Fruit fly (Drosophila melanogaster) whole organism: ENCODE results near the gene Nf1.

ENCODE experiments used
- CG8478 ChIP-seq: fragments of >200 bp; optimal IDR thresholded peaks from 2 replicates; lab custom pipeline; 2018; ENCODE audit warnings: inconsistent platforms
- Dll ChIP-seq: fragments of >200 bp; optimal IDR thresholded peaks from 2 replicates; lab custom pipeline; 2017
- EcR ChIP-seq, 2 experiments: fragments of >200 bp; optimal IDR thresholded peaks; 2 replicates each; lab custom pipeline; 2017; ENCODE audit warnings: missing biosample characterization in 2 of 2, missing genetic modification characterization in 2 of 2, missing genetic modification reagents in 2 of 2
- pan ChIP-seq: fragments of >200 bp; optimal IDR thresholded peaks from 2 replicates; lab custom pipeline; 2017
- psq ChIP-seq: fragments of >200 bp; optimal IDR thresholded peaks from 2 replicates; lab custom pipeline; 2017
- usp ChIP-seq: fragments of >200 bp; optimal IDR thresholded peaks from 2 replicates; lab custom pipeline; 2017; ENCODE audit warnings: missing biosample characterization, missing genetic modification characterization, mixed read lengths

DNA sequence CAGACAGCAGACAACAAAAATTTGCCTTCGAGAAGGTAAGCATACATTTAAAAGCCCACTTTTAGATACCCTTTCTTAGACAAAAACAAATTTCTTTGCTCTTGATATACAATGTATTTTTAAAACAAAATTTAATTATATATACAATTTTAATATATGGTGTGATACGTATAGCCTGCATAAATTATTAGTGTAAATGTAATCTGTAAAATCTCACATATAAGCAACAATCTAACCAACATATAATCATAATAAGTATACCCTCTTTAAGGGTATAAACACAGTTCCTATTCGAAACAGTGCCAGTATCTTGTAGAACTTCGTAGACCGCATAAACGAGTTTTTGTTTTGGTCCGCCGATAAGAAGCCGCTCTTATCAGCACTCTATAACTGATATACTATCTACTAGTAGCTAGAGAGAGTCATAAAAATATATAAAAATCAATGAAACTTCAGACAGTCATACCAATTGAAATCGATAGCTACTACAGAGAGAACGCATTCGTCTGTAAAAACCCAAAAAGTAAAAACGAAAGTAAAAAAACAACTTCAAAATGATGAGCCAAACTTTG, 31.5 kb downstream of the Nf1 start, which contains the start of gene Kaz-m1:
- TF ChIP-seq Dll (no peak), CG8478 (no peak), pan (lab: Kevin White, UChicago) (no peak), psq (no peak), usp (no peak), EcR (GFP tag; optimal IDR thresholded peaks at IDR 0.05; lab: Kevin White, UChicago) (no peak)
